Fruit fly (Drosophila melanogaster) whole organism, embryonic: ENCODE results near the gene Rtca.

Source experiments
- B-H2 ChIP-seq: fragments of 200-800 bp; sonication (Bioruptor generic); optimal IDR thresholded peaks from 2 replicates; lab custom pipeline; 2018; ENCODE audit warnings: missing biosample characterization, mild to moderate bottlenecking, missing genetic modification characterization
- Bgb ChIP-seq: fragments of 200-800 bp; sonication (Bioruptor generic); IDR thresholded peaks from 2 replicates; pipeline ENCODE4 v1.3.6; 2022; ENCODE audit warnings: missing biosample characterization, missing genetic modification characterization; ENCODE audit not compliant: partially characterized antibody
- CG11398 ChIP-seq: fragments of 200-800 bp; sonication (Bioruptor generic); optimal IDR thresholded peaks from 2 replicates; lab custom pipeline; 2016; ENCODE audit warnings: missing biosample characterization, missing genetic modification characterization
- CG11560 ChIP-seq: fragments of 200-800 bp; sonication (Bioruptor generic); IDR thresholded peaks from 3 replicates; pipeline ENCODE4 v1.3.6; 2022; ENCODE audit warnings: missing biosample characterization, missing genetic modification characterization
- CG12769 ChIP-seq: fragments of 200-800 bp; sonication (Bioruptor generic); optimal IDR thresholded peaks from 2 replicates; lab custom pipeline; 2019; ENCODE audit warnings: missing biosample characterization, mild to moderate bottlenecking, missing genetic modification characterization, moderate library complexity
- CG12942 ChIP-seq: fragments of 200-800 bp; sonication (Bioruptor generic); optimal IDR thresholded peaks from 3 replicates; lab custom pipeline; 2016; ENCODE audit warnings: missing biosample characterization, missing genetic modification characterization
- CG14965 ChIP-seq: fragments of 200-800 bp; sonication (Bioruptor generic); optimal IDR thresholded peaks from 2 replicates; lab custom pipeline; 2016; ENCODE audit warnings: missing biosample characterization, missing genetic modification characterization, borderline replicate concordance
- CG1529 ChIP-seq: fragments of 200-800 bp; sonication (Bioruptor generic); optimal IDR thresholded peaks from 3 replicates; lab custom pipeline; 2018; ENCODE audit warnings: missing biosample characterization, missing genetic modification characterization
- CG17829 ChIP-seq: fragments of 200-800 bp; optimal IDR thresholded peaks from 2 replicates; lab custom pipeline; 2019; ENCODE audit warnings: missing biosample characterization, mild to moderate bottlenecking, missing genetic modification characterization, moderate library complexity
- CG18262 ChIP-seq: fragments of 200-800 bp; optimal IDR thresholded peaks from 3 replicates; lab custom pipeline; 2019; ENCODE audit warnings: missing biosample characterization, mild to moderate bottlenecking, missing genetic modification characterization, moderate library complexity
- CG18764 ChIP-seq: fragments of 200-800 bp; sonication (Bioruptor generic); optimal IDR thresholded peaks from 3 replicates; lab custom pipeline; 2016; ENCODE audit warnings: missing biosample characterization, missing genetic modification characterization
- CG3995 ChIP-seq: fragments of 200-800 bp; sonication (Bioruptor generic); optimal IDR thresholded peaks from 3 replicates; lab custom pipeline; 2016; ENCODE audit warnings: missing biosample characterization, missing genetic modification characterization
- CG42726 ChIP-seq: fragments of 200-800 bp; sonication (Bioruptor generic); IDR thresholded peaks from 2 replicates; pipeline ENCODE4 v1.3.6; 2022; ENCODE audit warnings: missing biosample characterization, missing genetic modification characterization; ENCODE audit not compliant: partially characterized antibody
- CG6272 ChIP-seq: fragments of 200-800 bp; sonication (Bioruptor generic); IDR thresholded peaks from 2 replicates; pipeline ENCODE4 v1.3.6; 2022; ENCODE audit warnings: missing biosample characterization, missing genetic modification characterization
- CG6791 ChIP-seq: fragments of 200-800 bp; sonication (Bioruptor generic); IDR thresholded peaks from 3 replicates; pipeline ENCODE4 v1.3.6; 2022; ENCODE audit warnings: missing biosample characterization, missing genetic modification characterization; ENCODE audit not compliant: partially characterized antibody
- CG7271 ChIP-seq: fragments of 200-800 bp; sonication (Bioruptor generic); optimal IDR thresholded peaks from 2 replicates; lab custom pipeline; 2018; ENCODE audit warnings: missing biosample characterization, mild to moderate bottlenecking, missing genetic modification characterization, moderate library complexity
- CG7786 ChIP-seq: fragments of 200-800 bp; sonication (Bioruptor generic); optimal IDR thresholded peaks from 2 replicates; lab custom pipeline; 2016; ENCODE audit warnings: missing biosample characterization, missing genetic modification characterization
- CG7839 ChIP-seq: fragments of 200-800 bp; sonication (Bioruptor generic); optimal IDR thresholded peaks from 3 replicates; lab custom pipeline; 2018; ENCODE audit warnings: missing biosample characterization, mild to moderate bottlenecking, missing genetic modification characterization, moderate library complexity
- Ets65A ChIP-seq: fragments of 200-800 bp; sonication (Bioruptor generic); peaks from one replicate; lab custom pipeline; 2016; ENCODE audit warnings: missing biosample characterization, missing genetic modification characterization
- MESR4 ChIP-seq: fragments of 200-800 bp; sonication (Bioruptor generic); optimal IDR thresholded peaks from 2 replicates; lab custom pipeline; 2018; ENCODE audit warnings: missing biosample characterization, mild to moderate bottlenecking, missing genetic modification characterization, moderate library complexity
- NK7.1 ChIP-seq: fragments of 200-800 bp; sonication (Bioruptor generic); optimal IDR thresholded peaks from 3 replicates; lab custom pipeline; 2016; ENCODE audit warnings: missing biosample characterization, missing genetic modification characterization
- NfI ChIP-seq: fragments of 200-800 bp; sonication (Bioruptor generic); optimal IDR thresholded peaks from 3 replicates; lab custom pipeline; 2018; ENCODE audit warnings: missing biosample characterization, mild to moderate bottlenecking, missing genetic modification characterization, moderate library complexity
- Pdp1 ChIP-seq, 2 experiments: fragments of 200-800 bp; sonication (Bioruptor generic); optimal IDR thresholded peaks; 3 replicates each; lab custom pipeline; 2016; ENCODE audit warnings: missing biosample characterization in 2 of 2, missing genetic modification characterization in 2 of 2, mild to moderate bottlenecking in 1 of 2, moderate library complexity in 1 of 2
- Xbp1 ChIP-seq: fragments of 200-800 bp; sonication (Bioruptor generic); optimal IDR thresholded peaks from 3 replicates; lab custom pipeline; 2016; ENCODE audit warnings: missing biosample characterization, mild to moderate bottlenecking, missing genetic modification characterization
- abd-A ChIP-seq: fragments of 200-800 bp; sonication (Bioruptor generic); optimal IDR thresholded peaks from 3 replicates; lab custom pipeline; 2019; ENCODE audit warnings: missing biosample characterization, mild to moderate bottlenecking, missing genetic modification characterization, moderate library complexity
- ac ChIP-seq: fragments of 200-800 bp; sonication (Bioruptor generic); optimal IDR thresholded peaks from 3 replicates; lab custom pipeline; 2017; ENCODE audit warnings: missing biosample characterization, mild to moderate bottlenecking, missing genetic modification characterization
- bcd ChIP-seq: fragments of 200-800 bp; sonication (Bioruptor generic); optimal IDR thresholded peaks from 2 replicates; lab custom pipeline; 2017; ENCODE audit warnings: missing biosample characterization, mild to moderate bottlenecking, missing genetic modification characterization
- caup ChIP-seq: fragments of 200-800 bp; sonication (Bioruptor generic); optimal IDR thresholded peaks from 3 replicates; lab custom pipeline; 2017; ENCODE audit warnings: missing biosample characterization, mild to moderate bottlenecking, missing genetic modification characterization, moderate library complexity; ENCODE audit not compliant: severe bottlenecking
- ci ChIP-seq: fragments of 200-800 bp; sonication (Bioruptor generic); IDR thresholded peaks from 3 replicates; pipeline ENCODE4 v1.3.6; 2022; ENCODE audit warnings: missing biosample characterization, missing genetic modification characterization
- cwo ChIP-seq: fragments of 200-800 bp; sonication (Bioruptor generic); optimal IDR thresholded peaks from 3 replicates; lab custom pipeline; 2017; ENCODE audit warnings: missing biosample characterization, missing genetic modification characterization, mild to moderate bottlenecking, moderate library complexity, missing genetic modification reagents
- emc ChIP-seq: fragments of 200-800 bp; sonication (Bioruptor generic); optimal IDR thresholded peaks from 2 replicates; lab custom pipeline; 2016; ENCODE audit warnings: missing biosample characterization, missing genetic modification characterization
- ewg ChIP-seq: fragments of 200-800 bp; sonication (Bioruptor generic); optimal IDR thresholded peaks from 3 replicates; lab custom pipeline; 2017; ENCODE audit warnings: mild to moderate bottlenecking, missing biosample characterization, missing genetic modification reagents, missing genetic modification characterization
- exex ChIP-seq: fragments of 200-800 bp; sonication (Bioruptor generic); optimal IDR thresholded peaks from 4 replicates; lab custom pipeline; 2018; ENCODE audit warnings: missing biosample characterization, mild to moderate bottlenecking, missing genetic modification characterization, moderate library complexity
- fd3F ChIP-seq: fragments of 200-800 bp; sonication (Bioruptor generic); optimal IDR thresholded peaks from 2 replicates; lab custom pipeline; 2018; ENCODE audit warnings: missing biosample characterization, mild to moderate bottlenecking, missing genetic modification characterization, moderate library complexity
- ftz-f1 ChIP-seq: fragments of 200-800 bp; sonication (Bioruptor generic); optimal IDR thresholded peaks from 2 replicates; lab custom pipeline; 2016; ENCODE audit warnings: missing biosample characterization, missing genetic modification characterization
- gcm ChIP-seq: fragments of 200-800 bp; sonication (Bioruptor generic); optimal IDR thresholded peaks from 2 replicates; lab custom pipeline; 2019; ENCODE audit warnings: missing biosample characterization, mild to moderate bottlenecking, missing genetic modification characterization, moderate library complexity
- gem ChIP-seq: fragments of 200-800 bp; sonication (Bioruptor generic); optimal IDR thresholded peaks from 2 replicates; lab custom pipeline; 2019; ENCODE audit warnings: missing biosample characterization, mild to moderate bottlenecking, missing genetic modification characterization, moderate library complexity
- her ChIP-seq: fragments of 200-800 bp; sonication (Bioruptor generic); optimal IDR thresholded peaks from 2 replicates; lab custom pipeline; 2016; ENCODE audit warnings: missing biosample characterization, missing genetic modification characterization
- jigr1 ChIP-seq: fragments of 200-800 bp; sonication (Bioruptor generic); IDR thresholded peaks from 3 replicates; pipeline ENCODE4 v1.3.6; 2022; ENCODE audit warnings: missing biosample characterization, missing genetic modification characterization
- kah ChIP-seq: fragments of 200-800 bp; sonication (Bioruptor generic); optimal IDR thresholded peaks from 2 replicates; lab custom pipeline; 2018; ENCODE audit warnings: missing biosample characterization, mild to moderate bottlenecking, missing genetic modification characterization
- lmd ChIP-seq: fragments of 200-800 bp; sonication (Bioruptor generic); IDR thresholded peaks from 2 replicates; pipeline ENCODE4 v1.3.6; 2022; ENCODE audit warnings: missing biosample characterization, missing genetic modification characterization
- maf-S ChIP-seq: fragments of 200-800 bp; sonication (Bioruptor generic); optimal IDR thresholded peaks from 2 replicates; lab custom pipeline; 2016; ENCODE audit warnings: missing biosample characterization, missing genetic modification characterization
- mirr ChIP-seq: fragments of 200-800 bp; sonication (Bioruptor generic); optimal IDR thresholded peaks from 3 replicates; lab custom pipeline; 2018; ENCODE audit warnings: missing biosample characterization, mild to moderate bottlenecking, missing genetic modification characterization
- pb ChIP-seq: fragments of 200-800 bp; sonication (Bioruptor generic); optimal IDR thresholded peaks from 3 replicates; lab custom pipeline; 2016; ENCODE audit warnings: missing biosample characterization, missing genetic modification characterization
- peb ChIP-seq: fragments of 200-800 bp; sonication (Bioruptor generic); IDR thresholded peaks from 2 replicates; pipeline ENCODE4 v1.3.6; 2022; ENCODE audit warnings: missing biosample characterization, missing genetic modification characterization
- tll ChIP-seq, 2 experiments: fragments of 200-800 bp in 1 of 2; fragments of >200 bp in 1 of 2; sonication (Bioruptor generic) in 1 of 2; optimal IDR thresholded peaks; 2 replicates each; lab custom pipeline; 2017 to 2019; ENCODE audit warnings: missing biosample characterization in 2 of 2, missing genetic modification characterization in 2 of 2, mild to moderate bottlenecking in 1 of 2, moderate library complexity in 1 of 2
- usp ChIP-seq: fragments of >200 bp; optimal IDR thresholded peaks from 2 replicates; lab custom pipeline; 2017; ENCODE audit warnings: missing biosample characterization, missing genetic modification characterization
- wdn ChIP-seq: fragments of 200-800 bp; sonication (Bioruptor generic); IDR thresholded peaks from 2 replicates; pipeline ENCODE4 v1.3.6; 2022; ENCODE audit warnings: missing biosample characterization, missing genetic modification characterization
- z ChIP-seq: fragments of 200-800 bp; sonication (Bioruptor generic); IDR thresholded peaks from 3 replicates; pipeline ENCODE4 v1.3.6; 2022; ENCODE audit warnings: missing biosample characterization, missing genetic modification characterization

The Rtca gene

dm6 chrX:2048778-2049686, 23.2 kb upstream of the Rtca start (continued):
- TF ChIP-seq CG17829, result no peak
- TF ChIP-seq emc (GFP tag; lab: Kevin White, UChicago), result no peak
- TF ChIP-seq CG11398 (GFP tag; lab: Kevin White, UChicago), result no peak
- no peak for TF ChIP-seq pb (GFP tag; lab: Kevin White, UChicago)
- TF ChIP-seq z (GFP tag; lab: Robert Waterston, UW), result peak; percentile 92
- TF ChIP-seq NfI (GFP tag; lab: Kevin White, UChicago), result no peak
- TF ChIP-seq peb (GFP tag; lab: Robert Waterston, UW), result no peak
- no peak for TF ChIP-seq MESR4 (GFP tag; lab: Kevin White, UChicago)
- TF ChIP-seq CG6272 (GFP tag; lab: Robert Waterston, UW), result no peak
- no peak for TF ChIP-seq CG7839 (tag; lab: Kevin White, UChicago)
- TF ChIP-seq mirr (GFP tag; lab: Kevin White, UChicago), result no peak
- no peak for TF ChIP-seq CG14965 (GFP tag; lab: Kevin White, UChicago)
- no peak for TF ChIP-seq CG6791 (GFP tag; lab: Robert Waterston, UW)
- TF ChIP-seq exex (tag; lab: Kevin White, UChicago), result peak; percentile 80
- no peak for TF ChIP-seq wdn (GFP tag; lab: Robert Waterston, UW)
- TF ChIP-seq B-H2 (GFP tag; lab: Kevin White, UChicago), result no peak
- no peak for TF ChIP-seq jigr1 (GFP tag; lab: Robert Waterston, UW)
- peak; percentile 72 for TF ChIP-seq ftz-f1 (GFP tag; lab: Kevin White, UChicago)
- no peak for TF ChIP-seq CG7271 (tag; lab: Kevin White, UChicago)
- no peak for TF ChIP-seq ac (GFP tag; lab: Kevin White, UChicago)
- TF ChIP-seq fd3F (GFP tag; lab: Kevin White, UChicago), result no peak
- TF ChIP-seq ewg (GFP tag; lab: Kevin White, UChicago), result no peak
- TF ChIP-seq abd-A (tag; lab: Kevin White, UChicago), result no peak
- TF ChIP-seq cwo, result peak; percentile 37
- TF ChIP-seq NK7.1, result no peak
- TF ChIP-seq CG7786 (GFP tag; lab: Kevin White, UChicago), result no peak
- TF ChIP-seq CG12942 (GFP tag; lab: Kevin White, UChicago), result no peak
- TF ChIP-seq tll (GFP tag; optimal IDR thresholded peaks at IDR 0.05; lab: Kevin White, UChicago), result no peak
- no peak for TF ChIP-seq CG1529 (GFP tag; lab: Kevin White, UChicago)
- TF ChIP-seq CG18764 (GFP tag; lab: Kevin White, UChicago), result no peak
- no peak for TF ChIP-seq CG11560 (tag; lab: Robert Waterston, UW)
- no peak for TF ChIP-seq ci (GFP tag; lab: Robert Waterston, UW)
- no peak for TF ChIP-seq lmd
- TF ChIP-seq usp (GFP tag; lab: Kevin White, UChicago), result no peak
- TF ChIP-seq Bgb (GFP tag; lab: Robert Waterston, UW), result no peak
- no peak for TF ChIP-seq bcd (GFP tag; lab: Kevin White, UChicago)
- TF ChIP-seq CG18262 (tag; lab: Kevin White, UChicago), result no peak
- no peak for TF ChIP-seq Xbp1 (GFP tag; lab: Kevin White, UChicago)
- no peak for TF ChIP-seq her (GFP tag; lab: Kevin White, UChicago)
- TF ChIP-seq CG42726 (GFP tag; lab: Robert Waterston, UW), result no peak
- no peak for TF ChIP-seq gem (tag; lab: Kevin White, UChicago)
- no peak for TF ChIP-seq kah (GFP tag; lab: Kevin White, UChicago)
- TF ChIP-seq gcm (GFP tag; lab: Kevin White, UChicago), result no peak
- TF ChIP-seq Ets65A, result peak; percentile 76
- TF ChIP-seq caup, result no peak
- TF ChIP-seq maf-S (GFP tag; lab: Kevin White, UChicago), result no peak
- TF ChIP-seq CG12769 (tag; lab: Kevin White, UChicago), result peak; percentile 22
- no peak for TF ChIP-seq CG3995 (GFP tag; lab: Kevin White, UChicago)
- TF ChIP-seq Pdp1 (GFP tag; optimal IDR thresholded peaks at IDR 0.05; lab: Kevin White, UChicago), result peak in 1 of 2 experiments; percentile 67
